Worm (Caenorhabditis elegans) whole organism, L4/young adult: ENCODE measurements around the gene odr-7.

Source experiments
- W03F9.2 ChIP-seq: fragments of 150-350 bp; optimal IDR thresholded peaks from 2 replicates; lab custom pipeline; 2014; ENCODE audit warnings: missing biosample characterization, missing genetic modification characterization
- dao-5 ChIP-seq: sonication (generic microtip); optimal IDR thresholded peaks from 2 replicates; lab custom pipeline; 2016; ENCODE audit warnings: missing genotype, missing genetic modification characterization, moderate library complexity, missing compliant biosample characterization
- him-1 ChIP-seq: sonication (generic microtip); optimal IDR thresholded peaks from 2 replicates; lab custom pipeline; 2016; ENCODE audit warnings: missing genotype, missing genetic modification reagents, missing genetic modification characterization, missing compliant biosample characterization

The odr-7 gene

ce11 chrX:12461557-12461956 is at the start of gene odr-7:
TSS of gene odr-7 (minus strand) at chrX:12461657.
- TF ChIP-seq him-1 (tag; lab: Kevin White, UChicago) = no peak
- TF ChIP-seq W03F9.2 = no peak
- no peak for TF ChIP-seq dao-5 (tag; lab: Kevin White, UChicago)

DNA sequence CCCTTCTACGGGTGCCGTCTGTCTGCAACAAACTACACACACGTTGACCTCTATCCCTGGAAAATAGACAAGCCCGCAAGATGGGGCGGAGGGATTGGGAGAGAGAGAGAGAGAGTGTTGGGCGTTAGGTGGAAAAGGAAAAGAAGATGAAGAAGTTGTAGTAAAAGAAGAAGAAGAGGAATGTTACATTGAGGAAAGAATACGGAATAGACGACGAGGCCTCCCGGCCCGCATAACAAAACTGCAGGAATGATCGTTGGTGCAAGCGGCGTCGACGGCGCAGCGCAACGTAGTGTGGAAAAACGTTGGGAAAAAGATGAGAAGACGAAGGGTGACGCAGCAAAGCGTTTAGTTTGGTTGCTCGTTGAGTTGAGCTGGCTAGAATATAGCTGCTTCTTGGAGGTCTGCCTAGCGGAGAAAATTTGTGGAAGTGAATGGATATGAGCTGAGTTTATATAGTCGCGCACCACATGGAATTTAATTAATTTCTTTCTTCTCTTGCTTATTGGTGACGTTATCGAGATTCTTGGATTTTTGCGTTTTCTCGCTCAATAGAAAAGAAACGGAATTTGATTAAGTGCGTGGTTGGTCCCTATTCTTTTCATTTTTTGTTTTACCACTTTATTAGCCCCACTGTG is 48.8 kb upstream of the odr-7 start:
- TF ChIP-seq him-1 (tag; lab: Kevin White, UChicago) (peak; percentile 30), W03F9.2 (no peak)

DNA sequence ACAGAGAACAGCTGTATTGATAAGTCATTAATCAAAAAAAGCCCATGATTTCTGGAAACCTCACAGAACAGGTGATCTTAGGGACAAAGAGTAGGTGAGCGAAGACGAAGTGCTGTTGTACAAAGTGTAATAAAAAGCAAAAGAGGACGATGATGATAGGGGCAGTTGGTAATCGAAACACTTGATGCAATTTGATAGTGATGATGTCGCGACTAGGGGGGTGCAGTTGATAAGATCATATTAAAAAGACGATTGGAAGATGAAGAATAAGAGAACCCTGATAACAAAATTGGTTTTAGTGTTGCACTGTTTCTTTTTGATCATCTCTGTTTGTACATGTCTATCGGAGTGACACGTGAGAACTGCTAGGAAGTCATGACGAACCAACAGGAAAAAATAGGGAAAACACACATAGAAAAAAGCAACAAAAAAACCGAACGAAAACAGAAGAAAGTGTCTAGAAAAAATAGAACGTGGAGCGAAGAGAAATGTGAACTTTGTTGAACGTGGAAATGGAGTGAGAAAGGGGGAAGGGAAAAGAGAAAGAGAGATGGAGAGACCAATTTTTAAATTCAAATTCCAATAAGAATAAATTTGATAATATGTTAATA is 48.0 kb upstream of the odr-7 start:
- TF ChIP-seq dao-5 (tag; lab: Kevin White, UChicago) (no peak), him-1 (tag; lab: Kevin White, UChicago) (no peak), W03F9.2 (no peak)

DNA sequence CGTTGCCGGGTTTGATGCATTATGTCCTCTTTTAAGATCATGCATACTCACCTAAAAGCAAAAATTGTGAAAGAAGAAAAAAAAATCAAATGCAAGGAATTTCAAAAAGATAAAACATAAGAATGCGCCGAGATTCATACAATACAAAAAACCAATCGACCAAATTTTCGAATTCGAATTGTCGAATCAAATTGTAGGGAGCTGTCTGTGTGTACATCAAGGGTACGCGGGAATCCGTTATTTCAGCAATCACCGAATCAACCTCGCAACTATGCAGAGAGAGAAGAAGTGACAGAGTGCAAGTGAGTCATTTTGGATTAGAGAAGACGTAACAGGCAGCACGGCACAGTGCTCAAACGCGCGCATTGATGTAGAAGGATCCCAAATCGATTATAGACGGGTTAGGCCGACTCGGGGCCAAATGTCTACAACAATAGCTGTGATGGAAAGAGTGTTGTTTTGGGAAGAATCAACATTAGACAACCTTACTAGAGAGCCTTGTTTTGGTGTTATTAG is 41.9 kb upstream of the odr-7 start, which contains the start of gene sdz-19:
sdz-19 (minus strand) TSS at position 51 of the 516 bp plus-strand sequence.
- no peak for TF ChIP-seq W03F9.2
- no peak for TF ChIP-seq him-1 (tag; lab: Kevin White, UChicago)
- no peak for TF ChIP-seq dao-5 (tag; lab: Kevin White, UChicago)

DNA sequence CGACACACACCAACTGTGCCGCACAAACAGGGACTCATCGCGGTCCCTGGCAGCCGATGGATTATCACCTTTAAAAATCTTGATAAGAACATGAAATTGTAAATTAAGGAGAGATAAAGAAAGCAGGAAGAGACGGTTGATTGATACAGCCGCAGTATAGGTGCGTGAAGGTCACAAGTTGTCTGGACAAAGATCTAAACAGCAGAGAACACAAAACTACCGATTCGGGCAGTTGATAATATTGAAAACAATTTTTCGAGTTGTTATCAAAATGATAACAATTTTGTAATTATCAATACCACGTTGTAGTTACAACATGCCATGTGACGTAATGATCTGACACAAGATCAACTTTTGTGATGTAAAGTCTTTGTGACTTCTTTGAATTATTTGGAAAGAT is 39.3 kb upstream of the odr-7 start:
- TF ChIP-seq him-1 (tag; lab: Kevin White, UChicago) (no peak), W03F9.2 (peak; percentile 13), dao-5 (tag; lab: Kevin White, UChicago) (no peak)

ce11 chrX:12492467-12492866 is 31.0 kb upstream of the odr-7 start, which contains the start of gene lips-1:
TSS of gene lips-1 (plus strand) at chrX:12492767.
- TF ChIP-seq him-1 (tag; lab: Kevin White, UChicago) = no peak
- no peak for TF ChIP-seq dao-5 (tag; lab: Kevin White, UChicago)
- TF ChIP-seq W03F9.2 = no peak

DNA sequence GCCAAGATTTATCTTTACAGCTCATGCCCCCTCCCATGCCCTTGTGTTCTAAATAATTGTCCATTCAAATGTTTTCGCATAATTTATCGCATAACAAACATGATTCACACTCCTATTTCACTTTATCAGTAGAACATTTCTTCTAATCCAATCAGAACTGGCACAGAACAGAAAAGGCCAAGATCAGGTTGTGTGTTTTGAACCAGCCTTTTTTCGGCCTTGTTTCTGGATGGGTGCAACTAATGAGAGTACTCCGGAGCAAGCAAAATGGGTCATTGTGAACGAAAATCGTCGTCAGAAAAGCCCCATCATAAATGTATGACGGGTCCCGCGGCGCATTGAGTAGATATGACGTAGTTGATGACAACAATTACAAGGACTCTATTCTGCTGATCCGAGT is 29.7 kb upstream of the odr-7 start:
- no peak for TF ChIP-seq him-1 (tag; lab: Kevin White, UChicago)
- no peak for TF ChIP-seq W03F9.2
- no peak for TF ChIP-seq dao-5 (tag; lab: Kevin White, UChicago)

DNA sequence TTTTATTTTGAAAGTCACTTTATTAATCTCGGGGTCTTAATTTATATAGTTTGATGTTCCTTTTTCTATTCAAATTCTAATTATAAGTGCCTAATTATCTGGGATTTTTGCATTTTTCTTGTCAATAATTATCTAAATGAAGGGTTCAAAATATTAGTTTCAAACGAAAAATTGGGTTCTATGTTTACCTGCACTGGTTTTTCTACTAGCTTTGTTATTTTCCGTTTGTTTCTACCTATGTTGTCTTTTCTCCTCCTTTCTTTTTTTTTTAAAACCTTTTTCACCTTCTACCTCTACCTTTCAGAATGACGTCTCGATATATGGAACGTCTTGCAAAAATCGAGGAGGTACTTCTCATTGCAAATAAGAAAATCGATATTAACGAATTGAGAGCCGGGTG is 23.3 kb upstream of the odr-7 start, which contains the start of gene tbc-13:
tbc-13 (plus strand) TSS at position 301 of the 400 bp plus-strand sequence.
- TF ChIP-seq dao-5 (tag; lab: Kevin White, UChicago) = no peak
- no peak for TF ChIP-seq W03F9.2
- no peak for TF ChIP-seq him-1 (tag; lab: Kevin White, UChicago)

DNA sequence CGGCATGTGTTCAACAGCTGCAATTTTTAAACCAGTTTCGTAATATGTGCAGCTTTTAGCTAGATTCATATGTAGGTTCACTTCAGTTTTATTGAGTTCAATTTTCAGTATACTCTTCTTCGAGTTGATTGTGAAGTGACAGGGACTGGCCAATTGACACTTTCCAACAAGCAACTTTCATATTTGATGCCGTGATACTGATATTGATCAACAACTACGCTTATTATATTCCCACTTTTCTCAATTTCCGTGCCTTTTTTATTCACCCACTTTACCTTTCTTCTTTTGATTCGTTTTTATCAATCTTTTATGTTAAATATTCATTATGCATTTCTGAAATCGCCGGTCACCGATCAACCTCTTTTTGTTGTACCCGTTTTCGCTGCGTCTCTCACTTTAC is 22.6 kb upstream of the odr-7 start:
- TF ChIP-seq dao-5 (tag; lab: Kevin White, UChicago) = no peak
- TF ChIP-seq W03F9.2 = no peak
- TF ChIP-seq him-1 (tag; lab: Kevin White, UChicago) = no peak

- TF ChIP-seq dao-5 (tag; lab: Kevin White, UChicago) (peak; percentile 24), him-1 (tag; lab: Kevin White, UChicago) (peak; percentile 57), W03F9.2 (no peak)
These were observed 19.1 kb upstream of the odr-7 start, which contains the start of gene atf-6 for ce11 chrX:12480447-12480998. TSS of gene atf-6 (plus strand) at chrX:12480948.

- no peak for TF ChIP-seq him-1 (tag; lab: Kevin White, UChicago)
- TF ChIP-seq dao-5 (tag; lab: Kevin White, UChicago) = no peak
- no peak for TF ChIP-seq W03F9.2
These were observed 17.6 kb upstream of the odr-7 start for ce11 chrX:12479027-12479426.

DNA sequence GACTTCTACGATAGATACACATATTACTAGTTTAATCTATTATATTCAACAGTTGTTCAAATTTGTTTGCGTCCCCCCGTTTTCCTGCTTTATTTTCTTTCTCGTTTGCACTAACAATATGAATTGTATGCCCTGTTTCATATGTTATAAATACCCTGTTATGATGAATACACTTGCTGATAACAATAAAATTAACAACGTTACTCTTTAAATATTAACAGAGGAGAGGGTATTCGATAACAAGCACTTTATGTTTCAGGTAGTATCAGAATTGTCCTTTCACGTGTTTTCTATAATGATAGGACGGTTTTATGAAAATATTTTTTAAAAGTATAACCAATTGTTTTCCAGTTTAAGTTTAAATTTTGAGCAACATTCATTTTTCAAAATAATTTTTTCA is 17.0 kb upstream of the odr-7 start:
- no peak for TF ChIP-seq him-1 (tag; lab: Kevin White, UChicago)
- no peak for TF ChIP-seq W03F9.2
- TF ChIP-seq dao-5 (tag; lab: Kevin White, UChicago) = no peak

DNA sequence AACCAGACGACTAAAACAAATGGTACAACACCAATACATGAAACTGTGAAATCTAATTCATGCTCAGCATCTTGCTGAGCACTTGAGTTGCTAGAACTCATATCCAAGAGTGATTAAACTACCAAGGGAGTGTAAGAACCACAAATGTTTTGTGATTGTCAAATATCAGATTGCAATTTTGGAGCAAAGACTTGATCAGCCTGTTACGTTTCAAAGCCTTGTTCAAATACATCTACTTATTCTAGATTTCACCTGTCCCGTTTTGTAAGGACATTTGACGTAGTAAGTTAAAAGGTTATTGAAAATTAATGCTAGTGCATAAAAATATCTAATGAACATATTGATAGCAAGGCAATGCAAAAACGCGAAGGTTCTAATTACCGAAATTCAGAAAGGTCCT is 15.9 kb upstream of the odr-7 start, which contains the start of gene F45E6.1:
F45E6.1 (minus strand) TSS at position 101 of the 400 bp plus-strand sequence.
- no peak for TF ChIP-seq him-1 (tag; lab: Kevin White, UChicago)
- no peak for TF ChIP-seq W03F9.2
- no peak for TF ChIP-seq dao-5 (tag; lab: Kevin White, UChicago)

DNA sequence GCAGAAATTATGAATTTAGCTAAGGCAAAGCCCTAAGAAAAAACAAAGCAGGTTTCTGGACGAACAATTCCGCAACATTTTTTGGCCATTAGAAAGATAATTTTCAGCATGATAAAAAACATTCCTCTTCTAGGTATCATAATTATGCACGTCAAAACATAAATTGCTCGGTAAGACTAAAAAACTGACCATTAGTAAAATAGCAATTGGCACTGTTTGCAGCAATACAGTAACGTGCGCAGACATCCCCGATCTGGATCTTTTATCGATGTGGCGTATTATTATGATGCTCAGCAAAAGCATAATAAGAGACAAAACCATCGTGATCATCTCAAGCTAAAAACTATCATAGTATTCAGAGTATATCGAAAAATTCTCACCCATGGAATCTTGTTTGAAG is 15.0 kb upstream of the odr-7 start:
- TF ChIP-seq dao-5 (tag; lab: Kevin White, UChicago) = no peak
- TF ChIP-seq W03F9.2 = no peak
- no peak for TF ChIP-seq him-1 (tag; lab: Kevin White, UChicago)
